Worm (Caenorhabditis elegans) whole organism, late embryonic: ENCODE results near the gene T14G12.6.

ENCODE experiments used
- K02D7.2 ChIP-seq: sonication (generic microtip); optimal IDR thresholded peaks from 2 replicates; lab custom pipeline; 2017; ENCODE audit warnings: mild to moderate bottlenecking, missing genetic modification characterization, missing compliant biosample characterization
- K09A11.1 ChIP-seq: sonication (generic microtip); optimal IDR thresholded peaks from 2 replicates; lab custom pipeline; 2017; ENCODE audit warnings: antibody characterized with exemption, mild to moderate bottlenecking, missing genetic modification characterization, missing compliant biosample characterization; ENCODE audit not compliant: insufficient read depth
- T23F11.4 ChIP-seq: fragments of 200-800 bp; sonication (Bioruptor generic); optimal IDR thresholded peaks from 2 replicates; lab custom pipeline; 2018; ENCODE audit warnings: mild to moderate bottlenecking, missing genetic modification characterization, missing compliant biosample characterization
- ceh-14 ChIP-seq: sonication (generic microtip); optimal IDR thresholded peaks from 2 replicates; lab custom pipeline; 2016; ENCODE audit warnings: missing genotype, missing genetic modification characterization, missing compliant biosample characterization
- ceh-18 ChIP-seq: sonication (generic microtip); optimal IDR thresholded peaks from 2 replicates; lab custom pipeline; 2016; ENCODE audit warnings: missing genetic modification characterization, missing compliant biosample characterization
- ceh-2 ChIP-seq: sonication (generic microtip); optimal IDR thresholded peaks from 2 replicates; lab custom pipeline; 2016; ENCODE audit warnings: missing genotype, missing genetic modification characterization, missing compliant biosample characterization
- ceh-22 ChIP-seq: sonication (generic microtip); optimal IDR thresholded peaks from 2 replicates; lab custom pipeline; 2017; ENCODE audit warnings: missing biosample characterization, missing genetic modification characterization
- ceh-30 ChIP-seq: fragments of 150-350 bp; optimal IDR thresholded peaks from 2 replicates; lab custom pipeline; 2014; ENCODE audit warnings: missing biosample characterization, missing genetic modification characterization
- ceh-31 ChIP-seq: sonication (generic microtip); optimal IDR thresholded peaks from 2 replicates; lab custom pipeline; 2016; ENCODE audit warnings: missing genetic modification characterization, missing compliant biosample characterization
- ceh-34 ChIP-seq: sonication (generic microtip); optimal IDR thresholded peaks from 2 replicates; lab custom pipeline; 2016; ENCODE audit warnings: mild to moderate bottlenecking, missing genetic modification characterization, missing compliant biosample characterization
- che-1 ChIP-seq: sonication (generic microtip); optimal IDR thresholded peaks from 2 replicates; lab custom pipeline; 2016; ENCODE audit warnings: mild to moderate bottlenecking, missing genetic modification characterization, missing compliant biosample characterization
- dmd-4 ChIP-seq: sonication (generic microtip); optimal IDR thresholded peaks from 2 replicates; lab custom pipeline; 2016; ENCODE audit warnings: borderline replicate concordance, missing genetic modification characterization, missing compliant biosample characterization
- elt-2 ChIP-seq: sonication (generic microtip); optimal IDR thresholded peaks from 2 replicates; lab custom pipeline; 2016; ENCODE audit warnings: missing genetic modification reagents, missing genetic modification characterization, missing compliant biosample characterization
- ets-4 ChIP-seq: sonication (generic microtip); optimal IDR thresholded peaks from 2 replicates; lab custom pipeline; 2016; ENCODE audit warnings: missing genetic modification characterization, missing compliant biosample characterization
- eyg-1 ChIP-seq: sonication (generic microtip); optimal IDR thresholded peaks from 2 replicates; lab custom pipeline; 2016; ENCODE audit warnings: missing genotype, missing genetic modification characterization, missing compliant biosample characterization
- fax-1 ChIP-seq: sonication (generic microtip); optimal IDR thresholded peaks from 2 replicates; lab custom pipeline; 2016; ENCODE audit warnings: missing genotype, missing genetic modification characterization, missing compliant biosample characterization
- hlh-15 ChIP-seq: sonication (generic microtip); optimal IDR thresholded peaks from 2 replicates; lab custom pipeline; 2016; ENCODE audit warnings: missing genetic modification characterization, missing compliant biosample characterization
- hlh-8 ChIP-seq: sonication (generic microtip); optimal IDR thresholded peaks from 2 replicates; lab custom pipeline; 2016; ENCODE audit warnings: missing genotype, missing genetic modification characterization, missing compliant biosample characterization
- lin-11 ChIP-seq: fragments of 200-800 bp; sonication (Bioruptor generic); optimal IDR thresholded peaks from 2 replicates; lab custom pipeline; 2018; ENCODE audit warnings: mild to moderate bottlenecking, missing genetic modification characterization, missing compliant biosample characterization
- madf-2 ChIP-seq: sonication (generic microtip); optimal IDR thresholded peaks from 2 replicates; lab custom pipeline; 2017; ENCODE audit warnings: missing genetic modification characterization, missing compliant biosample characterization
- mec-3 ChIP-seq: sonication (generic microtip); optimal IDR thresholded peaks from 2 replicates; lab custom pipeline; 2016; ENCODE audit warnings: borderline replicate concordance, missing genetic modification characterization, missing compliant biosample characterization
- nhr-232 ChIP-seq: sonication (generic microtip); optimal IDR thresholded peaks from 2 replicates; lab custom pipeline; 2016; ENCODE audit warnings: missing genetic modification characterization, missing compliant biosample characterization
- npax-4 ChIP-seq: sonication (generic microtip); optimal IDR thresholded peaks from 2 replicates; lab custom pipeline; 2016; ENCODE audit warnings: missing genetic modification characterization, missing compliant biosample characterization
- odd-2 ChIP-seq: sonication (generic microtip); optimal IDR thresholded peaks from 2 replicates; lab custom pipeline; 2017; ENCODE audit warnings: antibody characterized with exemption, mild to moderate bottlenecking, missing genetic modification characterization, missing compliant biosample characterization
- pag-3 ChIP-seq: sonication (generic microtip); optimal IDR thresholded peaks from 2 replicates; lab custom pipeline; 2016; ENCODE audit warnings: missing compliant biosample characterization, missing genetic modification characterization, borderline replicate concordance
- pat-9 ChIP-seq: fragments of 200-800 bp; sonication (Bioruptor generic); optimal IDR thresholded peaks from 2 replicates; lab custom pipeline; 2018; ENCODE audit warnings: mild to moderate bottlenecking, missing genetic modification characterization, moderate library complexity, missing compliant biosample characterization
- pha-4 ChIP-seq: fragments of 150-350 bp; optimal IDR thresholded peaks from 2 replicates; lab custom pipeline; 2018; ENCODE audit warnings: missing biosample characterization, missing genetic modification reagents, missing genetic modification characterization
- pros-1 ChIP-seq: fragments of 150-350 bp; optimal IDR thresholded peaks from 2 replicates; lab custom pipeline; 2014; ENCODE audit warnings: missing biosample characterization, missing genetic modification reagents, missing genetic modification characterization
- ref-2 ChIP-seq: sonication (generic microtip); optimal IDR thresholded peaks from 2 replicates; lab custom pipeline; 2016; ENCODE audit warnings: missing genetic modification characterization, missing compliant biosample characterization
- rnt-1 ChIP-seq: sonication (generic microtip); optimal IDR thresholded peaks from 2 replicates; lab custom pipeline; 2016; ENCODE audit warnings: missing genetic modification characterization, missing compliant biosample characterization
- sox-4 ChIP-seq: sonication (generic microtip); optimal IDR thresholded peaks from 2 replicates; lab custom pipeline; 2017; ENCODE audit warnings: mild to moderate bottlenecking, missing genetic modification characterization, inconsistent platforms, missing compliant biosample characterization
- syd-9 ChIP-seq: sonication (generic microtip); optimal IDR thresholded peaks from 2 replicates; lab custom pipeline; 2016; ENCODE audit warnings: mild to moderate bottlenecking, missing genetic modification characterization, moderate library complexity, missing compliant biosample characterization
- tbx-2 ChIP-seq: sonication (generic microtip); optimal IDR thresholded peaks from 2 replicates; lab custom pipeline; 2016; ENCODE audit warnings: missing genetic modification characterization, missing compliant biosample characterization
- tbx-7 ChIP-seq: sonication (generic microtip); optimal IDR thresholded peaks from 2 replicates; lab custom pipeline; 2016; ENCODE audit warnings: missing genotype, missing genetic modification characterization, missing compliant biosample characterization
- ttx-3 ChIP-seq: sonication (generic microtip); optimal IDR thresholded peaks from 2 replicates; lab custom pipeline; 2016; ENCODE audit warnings: missing genetic modification reagents, missing genetic modification characterization, missing compliant biosample characterization
- unc-42 ChIP-seq: sonication (generic microtip); optimal IDR thresholded peaks from 2 replicates; lab custom pipeline; 2016; ENCODE audit warnings: missing genotype, missing genetic modification characterization, missing compliant biosample characterization
- unc-55 ChIP-seq: sonication (generic microtip); optimal IDR thresholded peaks from 2 replicates; lab custom pipeline; 2017; ENCODE audit warnings: missing biosample characterization, missing genetic modification reagents, missing genetic modification characterization
- zip-5 ChIP-seq: sonication (generic microtip); optimal IDR thresholded peaks from 2 replicates; lab custom pipeline; 2016; ENCODE audit warnings: missing genetic modification characterization, missing compliant biosample characterization
- ztf-16 ChIP-seq: sonication (generic microtip); optimal IDR thresholded peaks from 2 replicates; lab custom pipeline; 2017; ENCODE audit warnings: missing genetic modification characterization, missing compliant biosample characterization

The T14G12.6 gene

DNA sequence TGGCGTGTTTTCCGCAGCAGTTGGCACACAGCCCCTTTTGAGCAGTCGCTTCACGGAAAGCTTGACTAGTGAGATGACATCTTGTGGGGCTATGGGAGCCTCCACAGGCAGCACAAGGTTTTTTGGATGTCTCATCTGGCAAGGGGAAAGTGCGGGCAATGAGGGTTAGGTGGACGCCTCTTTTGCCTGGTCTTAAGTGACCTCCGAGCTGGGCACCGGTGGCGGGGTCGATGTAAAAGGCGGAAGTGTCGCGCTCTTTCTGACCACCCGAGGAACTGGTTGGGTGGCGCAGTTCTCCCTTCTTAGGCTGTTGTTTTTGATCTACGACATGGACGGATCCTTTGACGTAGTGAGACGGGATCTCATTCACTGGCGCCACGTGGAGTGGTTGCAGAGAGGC lies 7.9 kb downstream of the T14G12.6 start:
- TF ChIP-seq unc-42 (tag; lab: Kevin White, UChicago) (no peak), che-1 (tag; lab: Kevin White, UChicago) (no peak), hlh-15 (no peak), lin-11 (tag; lab: Kevin White, UChicago) (no peak), ttx-3 (no peak), pat-9 (tag; lab: Kevin White, UChicago) (no peak), T23F11.4 (GFP tag; lab: Kevin White, UChicago) (no peak), odd-2 (tag; lab: Kevin White, UChicago) (no peak), ceh-31 (tag; lab: Kevin White, UChicago) (no peak), pros-1 (tag; lab: Kevin White, UChicago) (no peak), ceh-30 (tag; lab: Kevin White, UChicago) (no peak), pag-3 (tag; lab: Kevin White, UChicago) (no peak), pha-4 (no peak), ets-4 (no peak), elt-2 (no peak), ref-2 (no peak), ceh-18 (tag; lab: Kevin White, UChicago) (no peak)

DNA sequence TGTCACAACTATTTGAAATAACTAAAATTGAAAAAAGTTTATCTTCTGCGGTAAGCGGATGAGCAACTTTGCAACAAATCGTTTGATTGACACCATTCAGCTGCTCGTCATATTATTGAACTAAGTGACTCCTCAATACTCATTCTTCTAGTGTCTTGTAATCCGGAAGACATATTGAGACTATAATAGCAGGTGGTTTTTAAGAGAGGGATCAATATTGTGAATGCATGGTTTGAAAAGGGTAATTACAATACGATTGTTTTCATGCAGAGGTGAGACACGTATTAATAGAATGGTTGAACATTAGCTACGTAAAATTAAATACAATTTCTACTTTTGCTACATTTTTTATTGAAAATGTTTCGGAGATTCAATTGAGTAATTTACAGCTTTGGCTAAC lies 16.1 kb downstream of the T14G12.6 start:
- no peak for TF ChIP-seq tbx-2 (tag; lab: Kevin White, UChicago)
- TF ChIP-seq ceh-34 (tag; lab: Kevin White, UChicago) = no peak
- no peak for TF ChIP-seq ceh-18 (tag; lab: Kevin White, UChicago)
- TF ChIP-seq tbx-7 (tag; lab: Kevin White, UChicago) = no peak
- TF ChIP-seq odd-2 (tag; lab: Kevin White, UChicago) = no peak
- no peak for TF ChIP-seq rnt-1 (tag; lab: Kevin White, UChicago)
- no peak for TF ChIP-seq ceh-14
- no peak for TF ChIP-seq ets-4
- no peak for TF ChIP-seq zip-5 (tag; lab: Kevin White, UChicago)
- no peak for TF ChIP-seq ceh-2
- no peak for TF ChIP-seq ceh-22 (tag; lab: Kevin White, UChicago)
- no peak for TF ChIP-seq ztf-16 (tag; lab: Kevin White, UChicago)
- TF ChIP-seq K02D7.2 (tag; lab: Kevin White, UChicago) = no peak
- TF ChIP-seq fax-1 (tag; lab: Kevin White, UChicago) = no peak
- TF ChIP-seq hlh-8 (tag; lab: Kevin White, UChicago) = no peak
- no peak for TF ChIP-seq unc-55 (GFP tag; lab: Kevin White, UChicago)
- TF ChIP-seq dmd-4 (tag; lab: Kevin White, UChicago) = no peak
- TF ChIP-seq eyg-1 = no peak
- no peak for TF ChIP-seq sox-4 (tag; lab: Kevin White, UChicago)
- TF ChIP-seq, all 69 proteins: peak for 0

DNA sequence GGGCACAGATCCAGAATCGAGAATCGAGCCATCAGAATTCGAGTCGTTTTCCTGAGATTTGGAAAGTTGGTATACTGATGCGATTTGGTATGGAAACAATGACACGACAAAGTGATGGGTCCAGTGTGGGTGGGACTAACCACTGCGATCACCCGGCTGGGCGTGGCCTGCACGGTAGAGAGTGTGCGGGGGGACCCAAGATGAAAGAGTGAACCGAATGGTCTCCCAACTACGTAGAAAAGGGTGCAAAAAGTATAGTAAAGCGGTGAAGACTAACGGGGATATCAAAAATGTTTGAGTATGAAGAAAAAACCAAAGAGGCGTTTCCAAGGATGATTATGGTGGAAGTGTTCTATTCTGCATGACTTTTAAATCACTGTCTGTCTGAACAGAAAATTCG lies 17.0 kb downstream of the T14G12.6 start, which contains the start of gene fkh-2:
TSS of gene fkh-2 (minus strand) at position 101 of the 400 bp plus-strand sequence.
- no peak for TF ChIP-seq ceh-22 (tag; lab: Kevin White, UChicago)
- no peak for TF ChIP-seq pha-4
- TF ChIP-seq npax-4 (tag; lab: Kevin White, UChicago) = no peak
- TF ChIP-seq K09A11.1 (tag; lab: Kevin White, UChicago) = no peak
- no peak for TF ChIP-seq mec-3 (tag; lab: Kevin White, UChicago)
- no peak for TF ChIP-seq eyg-1
- TF ChIP-seq syd-9 (tag; lab: Kevin White, UChicago) = no peak
- TF ChIP-seq ztf-16 (tag; lab: Kevin White, UChicago) = no peak
- TF ChIP-seq T23F11.4 (GFP tag; lab: Kevin White, UChicago) = no peak
- no peak for TF ChIP-seq ets-4
- TF ChIP-seq pat-9 (tag; lab: Kevin White, UChicago) = no peak
- no peak for TF ChIP-seq sox-4 (tag; lab: Kevin White, UChicago)
- TF ChIP-seq elt-2 = no peak
- no peak for TF ChIP-seq nhr-232 (tag; lab: Kevin White, UChicago)
- TF ChIP-seq hlh-15 = no peak
- TF ChIP-seq madf-2 (tag; lab: Kevin White, UChicago) = no peak
